Fruit fly (Drosophila melanogaster): ENCODE measurements around the gene NijA.

Gene NijA

dm6 chr3L:10737123-10737709, 40.5 kb upstream of the NijA start (continued):
- no peak for TF ChIP-seq Opbp (GFP tag; IDR thresholded peaks at IDR 0.05; ENCODE audit: partially characterized antibody)
- peak; percentile 99 for TF ChIP-seq mirr (GFP tag; optimal IDR thresholded peaks at IDR 0.05)
- TF ChIP-seq Fer3 (tag; optimal IDR thresholded peaks at IDR 0.05), result no peak
- peak; percentile 2 for TF ChIP-seq CG1529 (GFP tag; optimal IDR thresholded peaks at IDR 0.05)
- no peak for TF ChIP-seq CG16813 (GFP tag; IDR thresholded peaks at IDR 0.05; ENCODE audit: partially characterized antibody)
- peak; percentile 54 for TF ChIP-seq GATAe (GFP tag; conservative IDR thresholded peaks at IDR 0.05)
- no peak for TF ChIP-seq CG14965 (GFP tag; optimal IDR thresholded peaks at IDR 0.05; ENCODE audit: borderline replicate concordance)
- no peak for TF ChIP-seq Dad (GFP tag; optimal IDR thresholded peaks at IDR 0.05)
- TF ChIP-seq jumu (GFP tag; optimal IDR thresholded peaks at IDR 0.05), result no peak
- TF ChIP-seq psq (GFP tag; optimal IDR thresholded peaks at IDR 0.05), result peak; percentile 47
- TF ChIP-seq CG31224 (GFP tag; IDR thresholded peaks at IDR 0.05), result no peak
- peak; percentile 37; the same call in 1 of the 2 replicates for TF ChIP-seq chm (GFP tag; IDR thresholded peaks at IDR 0.05)
- TF ChIP-seq Sry-δ (GFP tag; optimal IDR thresholded peaks at IDR 0.05), result no peak
- no peak for TF ChIP-seq bab2 (GFP tag; optimal IDR thresholded peaks at IDR 0.05)
- TF ChIP-seq pros (GFP tag; optimal IDR thresholded peaks at IDR 0.05), result peak; percentile 93
- peak in 1 of 2 experiments; percentile 98 for TF ChIP-seq Hr78 (GFP tag; optimal IDR thresholded peaks at IDR 0.05)
- no peak for TF ChIP-seq CG10462 (GFP tag; optimal IDR thresholded peaks at IDR 0.05)
- TF ChIP-seq CG2712 (tag; optimal IDR thresholded peaks at IDR 0.05), result peak; percentile 9
- no peak for TF ChIP-seq CG1024 (GFP tag; IDR thresholded peaks at IDR 0.05)
- peak; percentile 9 for TF ChIP-seq Sry-β (GFP tag; optimal IDR thresholded peaks at IDR 0.05)
- TF ChIP-seq CG8281 (tag; optimal IDR thresholded peaks at IDR 0.05), result peak; percentile 58
- TF ChIP-seq CG12236 (GFP tag; optimal IDR thresholded peaks at IDR 0.05), result no peak
- TF ChIP-seq knrl (GFP tag; IDR thresholded peaks at IDR 0.05; ENCODE audit: partially characterized antibody), result no peak
- TF ChIP-seq vnd (GFP tag; IDR thresholded peaks at IDR 0.05; ENCODE audit: partially characterized antibody), result no peak
- 0 out of 4 replicates have a peak, but pooled peaks have one; percentile 25 for TF ChIP-seq Dll (GFP tag; IDR thresholded peaks at IDR 0.05; ENCODE audit: partially characterized antibody)
- TF ChIP-seq CG14014 (GFP tag; IDR thresholded peaks at IDR 0.05), result peak; percentile 23; the same call in 1 of the 2 replicates
- TF ChIP-seq unpg (GFP tag; optimal IDR thresholded peaks at IDR 0.05), result peak; percentile 54
- no peak for TF ChIP-seq NFAT (GFP tag; IDR thresholded peaks at IDR 0.05)
- peak; percentile 91 for TF ChIP-seq sd (tag; optimal IDR thresholded peaks at IDR 0.05)
- peak; percentile 76 for TF ChIP-seq rib (GFP tag; IDR thresholded peaks at IDR 0.05)
- no peak for TF ChIP-seq CG13775 (GFP tag; optimal IDR thresholded peaks at IDR 0.05)
- no peak for TF ChIP-seq vfl (GFP tag; optimal IDR thresholded peaks at IDR 0.05)
- TF ChIP-seq Sox102F (GFP tag; optimal IDR thresholded peaks at IDR 0.05), result no peak
- TF ChIP-seq CG18476 (GFP tag; optimal IDR thresholded peaks at IDR 0.05), result no peak
- peak; percentile 87 for TF ChIP-seq CG8478 (optimal IDR thresholded peaks at IDR 0.05)
- peak; percentile 0 for TF ChIP-seq stwl (tag; optimal IDR thresholded peaks at IDR 0.05)
- peak; percentile 13 for TF ChIP-seq Myb (GFP tag; optimal IDR thresholded peaks at IDR 0.05)
- TF ChIP-seq Aef1 (GFP tag; IDR thresholded peaks at IDR 0.05), result peak; percentile 79
- peak; percentile 21 for TF ChIP-seq CG12659 (GFP tag; optimal IDR thresholded peaks at IDR 0.05)
- TF ChIP-seq CG34422 (GFP tag; IDR thresholded peaks at IDR 0.05), result no peak
- no peak for TF ChIP-seq CG8089 (GFP tag; optimal IDR thresholded peaks at IDR 0.05)
- TF ChIP-seq CG10431 (GFP tag; optimal IDR thresholded peaks at IDR 0.05), result no peak
- peak; percentile 42 for TF ChIP-seq PHDP (tag; optimal IDR thresholded peaks at IDR 0.05)
- no peak for TF ChIP-seq Hr3 (GFP tag; optimal IDR thresholded peaks at IDR 0.05)
- peak; percentile 35 for TF ChIP-seq Meics (GFP tag; optimal IDR thresholded peaks at IDR 0.05)
- no peak for TF ChIP-seq Poxn (GFP tag; IDR thresholded peaks at IDR 0.05)
- TF ChIP-seq sr (GFP tag; IDR thresholded peaks at IDR 0.05), result peak; percentile 81
- TF ChIP-seq CG14667 (GFP tag; IDR thresholded peaks at IDR 0.05), result no peak
- peak; percentile 12 for TF ChIP-seq CG14710 (tag; optimal IDR thresholded peaks at IDR 0.05)
- no peak for TF ChIP-seq CG9727 (GFP tag; optimal IDR thresholded peaks at IDR 0.05)
